Fruit fly (Drosophila melanogaster) whole organism, embryonic: ENCODE data around the gene CG6254.

Experiments used
- Ada2b ChIP-seq: fragments of 200-800 bp; sonication (Bioruptor generic); IDR thresholded peaks from 2 replicates; pipeline ENCODE4 v1.3.6; 2022; ENCODE audit warnings: missing biosample characterization, missing genetic modification characterization
- Asciz ChIP-seq: fragments of 200-800 bp; sonication (Bioruptor generic); optimal IDR thresholded peaks from 2 replicates; lab custom pipeline; 2017; ENCODE audit warnings: missing biosample characterization, mild to moderate bottlenecking, missing genetic modification characterization, missing genetic modification reagents
- CG1024 ChIP-seq: fragments of 200-800 bp; sonication (Bioruptor generic); IDR thresholded peaks from 2 replicates; pipeline ENCODE4 v1.3.6; 2022; ENCODE audit warnings: missing biosample characterization, missing genetic modification characterization
- CG11398 ChIP-seq: fragments of 200-800 bp; sonication (Bioruptor generic); optimal IDR thresholded peaks from 2 replicates; lab custom pipeline; 2016; ENCODE audit warnings: missing biosample characterization, missing genetic modification characterization
- CG11723 ChIP-seq: fragments of 200-800 bp; sonication (Bioruptor generic); optimal IDR thresholded peaks from 2 replicates; lab custom pipeline; 2017; ENCODE audit warnings: missing biosample characterization, mild to moderate bottlenecking, missing genetic modification characterization
- CG12299 ChIP-seq: fragments of 200-800 bp; sonication (Bioruptor generic); optimal IDR thresholded peaks from 2 replicates; lab custom pipeline; 2018; ENCODE audit warnings: missing biosample characterization, mild to moderate bottlenecking, missing genetic modification characterization
- CG12659 ChIP-seq: fragments of 200-800 bp; sonication (Bioruptor generic); optimal IDR thresholded peaks from 3 replicates; lab custom pipeline; 2017; ENCODE audit warnings: mild to moderate bottlenecking, missing biosample characterization, missing genetic modification reagents, missing genetic modification characterization
- CG12744 ChIP-seq: fragments of 200-800 bp; sonication (Bioruptor generic); optimal IDR thresholded peaks from 2 replicates; lab custom pipeline; 2016; ENCODE audit warnings: missing biosample characterization, missing genetic modification characterization
- CG17612 ChIP-seq: fragments of 200-800 bp; sonication (Bioruptor generic); IDR thresholded peaks from 2 replicates; pipeline ENCODE4 v1.3.6; 2022; ENCODE audit warnings: missing biosample characterization, missing genetic modification characterization
- CG17829 ChIP-seq: fragments of 200-800 bp; optimal IDR thresholded peaks from 2 replicates; lab custom pipeline; 2019; ENCODE audit warnings: missing biosample characterization, mild to moderate bottlenecking, missing genetic modification characterization, moderate library complexity
- CG3995 ChIP-seq: fragments of 200-800 bp; sonication (Bioruptor generic); optimal IDR thresholded peaks from 3 replicates; lab custom pipeline; 2016; ENCODE audit warnings: missing biosample characterization, missing genetic modification characterization
- CG42726 ChIP-seq: fragments of 200-800 bp; sonication (Bioruptor generic); IDR thresholded peaks from 2 replicates; pipeline ENCODE4 v1.3.6; 2022; ENCODE audit warnings: missing biosample characterization, missing genetic modification characterization; ENCODE audit not compliant: partially characterized antibody
- CG6854 ChIP-seq: fragments of 200-800 bp; sonication (Bioruptor generic); optimal IDR thresholded peaks from 3 replicates; lab custom pipeline; 2017; ENCODE audit warnings: missing biosample characterization, mild to moderate bottlenecking, missing genetic modification characterization
- CG8290 ChIP-seq, 3 experiments: fragments of 200-800 bp; sonication (Bioruptor generic); optimal IDR thresholded peaks; 2 replicates each; lab custom pipeline; 2016 to 2019; ENCODE audit warnings: missing biosample characterization in 3 of 3, missing genetic modification characterization in 3 of 3, mild to moderate bottlenecking in 2 of 3, moderate library complexity in 1 of 3
- CG8388 ChIP-seq: fragments of 200-800 bp; sonication (Bioruptor generic); optimal IDR thresholded peaks from 2 replicates; lab custom pipeline; 2019; ENCODE audit warnings: missing biosample characterization, mild to moderate bottlenecking, missing genetic modification characterization, moderate library complexity
- CG8478 ChIP-seq: fragments of >200 bp; optimal IDR thresholded peaks from 2 replicates; lab custom pipeline; 2018
- D19B ChIP-seq: fragments of 200-800 bp; sonication (Bioruptor generic); optimal IDR thresholded peaks from 2 replicates; lab custom pipeline; 2017; ENCODE audit warnings: missing biosample characterization, mild to moderate bottlenecking, missing genetic modification characterization
- Dp ChIP-seq: fragments of 200-800 bp; sonication (Bioruptor generic); optimal IDR thresholded peaks from 2 replicates; lab custom pipeline; 2018; ENCODE audit warnings: missing biosample characterization, mild to moderate bottlenecking, missing genetic modification characterization, moderate library complexity
- E2f1 ChIP-seq: fragments of 200-800 bp; sonication (Bioruptor generic); IDR thresholded peaks from 2 replicates; pipeline ENCODE4 v1.3.6; 2022; ENCODE audit warnings: missing biosample characterization, missing genetic modification characterization
- Gsc ChIP-seq: fragments of 200-800 bp; sonication (Bioruptor generic); IDR thresholded peaks from 2 replicates; pipeline ENCODE4 v1.3.6; 2022; ENCODE audit warnings: missing biosample characterization, missing genetic modification characterization
- HLHmδ ChIP-seq: fragments of 200-800 bp; sonication (Bioruptor generic); optimal IDR thresholded peaks from 2 replicates; lab custom pipeline; 2018; ENCODE audit warnings: missing biosample characterization, mild to moderate bottlenecking, missing genetic modification characterization, moderate library complexity
- Hey ChIP-seq: fragments of 200-800 bp; sonication (Bioruptor generic); optimal IDR thresholded peaks from 3 replicates; lab custom pipeline; 2018; ENCODE audit warnings: missing biosample characterization, mild to moderate bottlenecking, missing genetic modification characterization
- Mes4 ChIP-seq: fragments of 200-800 bp; sonication (Bioruptor generic); optimal IDR thresholded peaks from 2 replicates; lab custom pipeline; 2016; ENCODE audit warnings: missing biosample characterization, missing genetic modification characterization
- Optix ChIP-seq: fragments of 200-800 bp; sonication (Bioruptor generic); IDR thresholded peaks from 3 replicates; pipeline ENCODE4 v1.3.6; 2022; ENCODE audit warnings: missing biosample characterization, missing genetic modification characterization
- Ptx1 ChIP-seq: fragments of 200-800 bp; sonication (Bioruptor generic); IDR thresholded peaks from 2 replicates; pipeline ENCODE4 v1.3.6; 2022; ENCODE audit warnings: missing biosample characterization, missing genetic modification characterization
- Six4 ChIP-seq: fragments of 200-800 bp; sonication (Bioruptor generic); optimal IDR thresholded peaks from 2 replicates; lab custom pipeline; 2016; ENCODE audit warnings: missing biosample characterization, missing genetic modification characterization
- Stat92E ChIP-seq, 3 experiments: fragments of >200 bp in 2 of 3; fragments of 200-800 bp in 1 of 3; sonication (Bioruptor generic) in 1 of 3; optimal IDR thresholded peaks; 2 replicates each; lab custom pipeline; 2017 to 2019; ENCODE audit warnings: missing biosample characterization in 3 of 3, missing genetic modification characterization in 3 of 3, mild to moderate bottlenecking in 1 of 3, moderate library complexity in 1 of 3
- Trl ChIP-seq, 3 experiments: fragments of >200 bp in 2 of 3; fragments of 200-800 bp in 1 of 3; sonication (Bioruptor generic) in 1 of 3; optimal IDR thresholded peaks; 2 replicates in 1 of 3; 3 replicates in 2 of 3; lab custom pipeline; 2016 to 2017; ENCODE audit warnings: missing biosample characterization in 1 of 3, missing genetic modification characterization in 1 of 3
- ac ChIP-seq: fragments of 200-800 bp; sonication (Bioruptor generic); optimal IDR thresholded peaks from 3 replicates; lab custom pipeline; 2017; ENCODE audit warnings: missing biosample characterization, mild to moderate bottlenecking, missing genetic modification characterization
- ap ChIP-seq: fragments of 200-800 bp; sonication (Bioruptor generic); IDR thresholded peaks from 2 replicates; pipeline ENCODE4 v1.3.6; 2022; ENCODE audit warnings: missing biosample characterization, missing genetic modification characterization
- bbx ChIP-seq: fragments of 200-800 bp; sonication (Bioruptor generic); IDR thresholded peaks from 2 replicates; pipeline ENCODE4 v1.3.6; 2022; ENCODE audit warnings: missing biosample characterization, missing genetic modification characterization; ENCODE audit not compliant: partially characterized antibody
- bsh ChIP-seq, 2 experiments: fragments of 200-800 bp; sonication (Bioruptor generic); optimal IDR thresholded peaks; 2 replicates each; lab custom pipeline; 2017 to 2018; ENCODE audit warnings: mild to moderate bottlenecking in 2 of 2, missing biosample characterization in 2 of 2, missing genetic modification characterization in 2 of 2, moderate library complexity in 1 of 2
- cas ChIP-seq: fragments of 200-800 bp; sonication (Bioruptor generic); IDR thresholded peaks from 2 replicates; pipeline ENCODE4 v1.3.6; 2022; ENCODE audit warnings: missing biosample characterization, missing genetic modification characterization
- disco-r ChIP-seq: fragments of 200-800 bp; sonication (Bioruptor generic); optimal IDR thresholded peaks from 2 replicates; lab custom pipeline; 2016; ENCODE audit warnings: missing biosample characterization, missing genetic modification characterization
- dmrt99B ChIP-seq: fragments of 200-800 bp; sonication (Bioruptor generic); optimal IDR thresholded peaks from 2 replicates; lab custom pipeline; 2018; ENCODE audit warnings: missing biosample characterization, mild to moderate bottlenecking, missing genetic modification characterization, moderate library complexity
- fru ChIP-seq: fragments of >200 bp; optimal IDR thresholded peaks from 2 replicates; lab custom pipeline; 2017
- ftz-f1 ChIP-seq: fragments of 200-800 bp; sonication (Bioruptor generic); optimal IDR thresholded peaks from 2 replicates; lab custom pipeline; 2016; ENCODE audit warnings: missing biosample characterization, missing genetic modification characterization
- gcm ChIP-seq: fragments of 200-800 bp; sonication (Bioruptor generic); optimal IDR thresholded peaks from 2 replicates; lab custom pipeline; 2019; ENCODE audit warnings: missing biosample characterization, mild to moderate bottlenecking, missing genetic modification characterization, moderate library complexity
- grn ChIP-seq: fragments of 200-800 bp; sonication (Bioruptor generic); optimal IDR thresholded peaks from 3 replicates; lab custom pipeline; 2017; ENCODE audit warnings: missing biosample characterization, missing genetic modification characterization
- lov ChIP-seq, 2 experiments: fragments of 200-800 bp in 1 of 2; fragments of >200 bp in 1 of 2; sonication (Bioruptor generic) in 1 of 2; IDR thresholded peaks in 1 of 2; optimal IDR thresholded peaks in 1 of 2; 2 replicates in 1 of 2; 3 replicates in 1 of 2; pipeline versions ENCODE4 v1.3.6 to Lab custom; 2017 to 2022; ENCODE audit warnings: missing biosample characterization in 1 of 2, missing genetic modification characterization in 1 of 2
- nom ChIP-seq: fragments of 200-800 bp; sonication (Bioruptor generic); optimal IDR thresholded peaks from 2 replicates; lab custom pipeline; 2017; ENCODE audit warnings: missing biosample characterization, missing genetic modification characterization, mild to moderate bottlenecking, moderate library complexity, missing genetic modification reagents
- pan ChIP-seq, 4 experiments: fragments of >200 bp in 3 of 4; fragments of 200-800 bp in 1 of 4; sonication (Bioruptor generic) in 1 of 4; optimal IDR thresholded peaks in 3 of 4; IDR thresholded peaks in 1 of 4; 2 replicates each; pipeline versions ENCODE4 v1.3.6 to Lab custom; 2017 to 2022; ENCODE audit warnings: missing biosample characterization in 2 of 4, missing genetic modification characterization in 2 of 4, mixed read lengths in 1 of 4
- pho ChIP-seq: fragments of 200-800 bp; sonication (Bioruptor generic); optimal IDR thresholded peaks from 2 replicates; lab custom pipeline; 2016; ENCODE audit warnings: missing biosample characterization, missing genetic modification characterization
- phol ChIP-seq: fragments of 200-800 bp; sonication (Bioruptor generic); optimal IDR thresholded peaks from 3 replicates; lab custom pipeline; 2018; ENCODE audit warnings: missing biosample characterization, mild to moderate bottlenecking, missing genetic modification characterization, moderate library complexity
- stc ChIP-seq: fragments of 200-800 bp; sonication (Bioruptor generic); IDR thresholded peaks from 2 replicates; pipeline ENCODE4 v1.3.6; 2022; ENCODE audit warnings: missing biosample characterization, missing genetic modification characterization
- toy ChIP-seq: fragments of 200-800 bp; sonication (Bioruptor generic); IDR thresholded peaks from 2 replicates; pipeline ENCODE4 v1.3.6; 2022; ENCODE audit warnings: missing biosample characterization, missing genetic modification characterization

Gene CG6254

DNA sequence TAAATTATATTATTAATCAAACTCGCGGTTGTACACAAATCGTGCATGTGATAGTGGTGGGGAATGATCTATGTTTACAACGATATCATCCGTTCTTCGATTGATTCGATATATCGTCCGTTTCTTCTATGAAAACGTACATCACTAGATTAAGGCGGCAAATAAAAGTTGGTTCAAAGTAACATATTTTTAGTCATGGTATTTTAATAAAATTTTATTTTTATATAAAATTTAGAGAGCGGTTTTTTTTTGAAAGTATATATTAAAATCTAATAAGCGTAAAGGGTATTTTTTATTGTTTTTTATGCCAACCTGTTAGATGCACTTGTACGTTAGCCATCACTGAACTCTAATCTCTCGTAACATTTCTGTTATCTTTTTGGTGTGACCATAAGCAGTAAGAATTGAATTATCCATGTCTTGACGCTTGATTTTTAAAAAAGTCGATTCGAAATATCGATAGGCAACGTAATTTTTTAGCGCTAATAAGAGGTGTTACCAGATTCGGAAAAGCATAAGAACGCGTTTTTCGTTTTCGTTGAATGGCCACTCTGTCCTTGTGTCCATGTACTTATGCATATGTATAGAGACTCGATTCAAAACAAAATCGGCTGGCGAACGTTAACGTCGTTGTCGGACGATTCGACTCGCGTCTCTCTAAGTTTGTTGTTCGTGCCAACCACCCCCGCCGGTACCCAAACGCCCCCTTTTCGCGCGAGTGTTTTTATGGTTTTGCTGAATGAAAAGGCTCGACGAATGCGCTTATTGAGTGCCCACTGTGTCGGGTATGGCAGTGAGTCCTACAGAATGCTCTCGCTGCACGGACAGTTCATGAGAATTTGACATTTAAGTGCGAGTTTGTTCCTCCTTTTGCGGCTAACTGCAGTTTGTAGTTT is 16.8 kb downstream of the CG6254 start, which contains the start of the genes TAF1B and Invadolysin (continued):
- TF ChIP-seq Six4 (GFP tag; lab: Kevin White, UChicago) (peak; percentile 33), CG42726 (GFP tag; lab: Robert Waterston, UW) (peak; percentile 91), CG8478 (lab: Kevin White, UChicago) (no peak), pho (no peak), CG11723 (GFP tag; lab: Kevin White, UChicago) (no peak), pan (optimal IDR thresholded peaks at IDR 0.05; lab: Kevin White, UChicago) (no peak), pan (GFP tag; optimal IDR thresholded peaks at IDR 0.05 in 1 of 2, IDR thresholded peaks at IDR 0.05 in 1 of 2) (peak in 1 of 2 experiments; percentile 55), ap (GFP tag; lab: Robert Waterston, UW) (no peak), grn (GFP tag; lab: Kevin White, UChicago) (peak; percentile 65), Gsc (no peak), CG17829 (peak; percentile 72), Ptx1 (GFP tag; lab: Robert Waterston, UW) (peak; percentile 69), E2f1 (GFP tag; lab: Robert Waterston, UW) (no peak), cas (GFP tag; lab: Robert Waterston, UW) (peak; percentile 45; the same call in 1 of the 2 replicates), Trl (optimal IDR thresholded peaks at IDR 0.05; lab: Kevin White, UChicago) (no peak), Trl (GFP tag; optimal IDR thresholded peaks at IDR 0.05; lab: Kevin White, UChicago) (no peak), CG1024 (GFP tag; lab: Robert Waterston, UW) (no peak), nom (GFP tag; lab: Kevin White, UChicago) (no peak), bbx (peak; percentile 91), Mes4 (GFP tag; lab: Kevin White, UChicago) (peak; percentile 37), Ada2b (GFP tag; lab: Robert Waterston, UW) (peak; percentile 40; the same call in 1 of the 2 replicates), CG17612 (GFP tag; lab: Robert Waterston, UW) (0 out of 2 replicates have a peak, but pooled peaks have one; percentile 4), D19B (GFP tag; lab: Kevin White, UChicago) (no peak), CG12744 (no peak), phol (tag; lab: Kevin White, UChicago) (peak; percentile 57), CG6854 (GFP tag; lab: Kevin White, UChicago) (peak; percentile 48), toy (GFP tag; lab: Robert Waterston, UW) (no peak), Dp (GFP tag; lab: Kevin White, UChicago) (peak; percentile 89), CG8290 (GFP tag; optimal IDR thresholded peaks at IDR 0.05; lab: Kevin White, UChicago) (peak; percentile 57), CG8290 (tag; optimal IDR thresholded peaks at IDR 0.05; lab: Kevin White, UChicago) (peak in 1 of 2 experiments; percentile 76), Hey (tag; lab: Kevin White, UChicago) (no peak), CG12299 (tag; lab: Kevin White, UChicago) (no peak), CG12659 (GFP tag; lab: Kevin White, UChicago) (peak; percentile 85), dmrt99B (tag; lab: Kevin White, UChicago) (peak; percentile 22), ftz-f1 (GFP tag; lab: Kevin White, UChicago) (peak; percentile 68), CG8388 (GFP tag; lab: Kevin White, UChicago) (no peak), bsh (GFP tag; optimal IDR thresholded peaks at IDR 0.05; lab: Kevin White, UChicago) (peak in 1 of 2 experiments; percentile 31), disco-r (no peak), stc (GFP tag; lab: Robert Waterston, UW) (no peak; the same call in 1 of the 2 replicates), CG11398 (no peak), ac (GFP tag; lab: Kevin White, UChicago) (no peak), HLHmδ (GFP tag; lab: Kevin White, UChicago) (peak; percentile 66), fru (no peak), lov (optimal IDR thresholded peaks at IDR 0.05; lab: Kevin White, UChicago) (no peak), lov (GFP tag; IDR thresholded peaks at IDR 0.05; lab: Robert Waterston, UW) (0 out of 3 replicates have a peak, but pooled peaks have one; percentile 6), Asciz (GFP tag; lab: Kevin White, UChicago) (no peak), gcm (no peak), Optix (GFP tag; lab: Robert Waterston, UW) (no peak), CG3995 (GFP tag; lab: Kevin White, UChicago) (peak; percentile 92), Stat92E (GFP tag; optimal IDR thresholded peaks at IDR 0.05; lab: Kevin White, UChicago) (peak in 1 of 3 experiments; percentile 35)
